Fruit fly (Drosophila melanogaster) whole organism, embryonic: ENCODE data around the gene CG15536.

Source experiments
- Atf3 ChIP-seq: fragments of 200-800 bp; sonication (Bioruptor generic); optimal IDR thresholded peaks from 3 replicates; lab custom pipeline; 2016; ENCODE audit warnings: missing biosample characterization, missing genetic modification characterization
- Atf6 ChIP-seq: fragments of 200-800 bp; sonication (Bioruptor generic); IDR thresholded peaks from 2 replicates; pipeline ENCODE4 v1.3.6; 2022; ENCODE audit warnings: missing biosample characterization, missing genetic modification characterization
- BEAF-32 ChIP-seq: fragments of 200-800 bp; sonication (Bioruptor generic); optimal IDR thresholded peaks from 3 replicates; lab custom pipeline; 2017; ENCODE audit warnings: missing biosample characterization, missing genetic modification characterization, mild to moderate bottlenecking, moderate library complexity, missing genetic modification reagents
- CG11247 ChIP-seq: fragments of 200-800 bp; sonication (Bioruptor generic); IDR thresholded peaks from 2 replicates; pipeline ENCODE4 v1.3.6; 2022; ENCODE audit warnings: missing biosample characterization, missing genetic modification characterization
- CG12219 ChIP-seq: fragments of 200-800 bp; sonication (Bioruptor generic); optimal IDR thresholded peaks from 3 replicates; lab custom pipeline; 2018; ENCODE audit warnings: missing biosample characterization, mild to moderate bottlenecking, missing genetic modification characterization
- CG14441 ChIP-seq: fragments of 200-800 bp; sonication (Bioruptor generic); IDR thresholded peaks from 2 replicates; pipeline ENCODE4 v1.3.6; 2022; ENCODE audit warnings: missing biosample characterization, missing genetic modification characterization
- CG15269 ChIP-seq: fragments of 200-800 bp; sonication (Bioruptor generic); optimal IDR thresholded peaks from 2 replicates; lab custom pipeline; 2018; ENCODE audit warnings: missing biosample characterization, mild to moderate bottlenecking, missing genetic modification characterization, moderate library complexity
- CG15514 ChIP-seq: fragments of 200-800 bp; sonication (Bioruptor generic); optimal IDR thresholded peaks from 3 replicates; lab custom pipeline; 2017; ENCODE audit warnings: missing biosample characterization, missing genetic modification characterization, mild to moderate bottlenecking, moderate library complexity, missing genetic modification reagents
- CG17385 ChIP-seq: fragments of 200-800 bp; sonication (Bioruptor generic); optimal IDR thresholded peaks from 3 replicates; lab custom pipeline; 2018; ENCODE audit warnings: missing biosample characterization, mild to moderate bottlenecking, missing genetic modification characterization
- CG17912 ChIP-seq: fragments of 200-800 bp; sonication (Bioruptor generic); optimal IDR thresholded peaks from 2 replicates; lab custom pipeline; 2018; ENCODE audit warnings: missing biosample characterization, mild to moderate bottlenecking, missing genetic modification characterization
- CG18262 ChIP-seq: fragments of 200-800 bp; optimal IDR thresholded peaks from 3 replicates; lab custom pipeline; 2019; ENCODE audit warnings: missing biosample characterization, mild to moderate bottlenecking, missing genetic modification characterization, moderate library complexity
- CG2712 ChIP-seq: fragments of 200-800 bp; optimal IDR thresholded peaks from 3 replicates; lab custom pipeline; 2019; ENCODE audit warnings: missing biosample characterization, mild to moderate bottlenecking, missing genetic modification characterization, moderate library complexity
- CG3163 ChIP-seq: fragments of 200-800 bp; sonication (Bioruptor generic); optimal IDR thresholded peaks from 3 replicates; lab custom pipeline; 2016; ENCODE audit warnings: missing biosample characterization, missing genetic modification characterization
- CG32532 ChIP-seq: fragments of 200-800 bp; sonication (Bioruptor generic); IDR thresholded peaks from 2 replicates; pipeline ENCODE4 v1.3.6; 2022; ENCODE audit warnings: missing biosample characterization, missing genetic modification characterization
- CG33213 ChIP-seq: fragments of 200-800 bp; sonication (Bioruptor generic); optimal IDR thresholded peaks from 3 replicates; lab custom pipeline; 2016; ENCODE audit warnings: missing biosample characterization, missing genetic modification characterization
- CG4328 ChIP-seq: fragments of 200-800 bp; sonication (Bioruptor generic); optimal IDR thresholded peaks from 3 replicates; lab custom pipeline; 2017; ENCODE audit warnings: missing biosample characterization, missing genetic modification reagents, missing genetic modification characterization
- CG6654 ChIP-seq: fragments of 200-800 bp; sonication (Bioruptor generic); optimal IDR thresholded peaks from 2 replicates; lab custom pipeline; 2017; ENCODE audit warnings: missing biosample characterization, mild to moderate bottlenecking, missing genetic modification characterization
- CG6683 ChIP-seq: fragments of 200-800 bp; sonication (Bioruptor generic); optimal IDR thresholded peaks from 2 replicates; lab custom pipeline; 2017; ENCODE audit warnings: missing biosample characterization, mild to moderate bottlenecking, missing genetic modification characterization, missing genetic modification reagents
- CG8765 ChIP-seq: fragments of 200-800 bp; sonication (Bioruptor generic); IDR thresholded peaks from 2 replicates; pipeline ENCODE4 v1.3.6; 2022; ENCODE audit warnings: missing biosample characterization, missing genetic modification characterization
- Dek ChIP-seq: fragments of 200-800 bp; sonication (Bioruptor generic); optimal IDR thresholded peaks from 3 replicates; lab custom pipeline; 2019; ENCODE audit warnings: missing biosample characterization, mild to moderate bottlenecking, missing genetic modification characterization, moderate library complexity
- Dip2 ChIP-seq: fragments of 200-800 bp; sonication (Bioruptor generic); IDR thresholded peaks from 2 replicates; pipeline ENCODE4 v1.3.6; 2022; ENCODE audit warnings: missing biosample characterization, missing genetic modification characterization
- Dll ChIP-seq: fragments of 200-800 bp; sonication (Bioruptor generic); IDR thresholded peaks from 4 replicates; pipeline ENCODE4 v1.3.6; 2022; ENCODE audit warnings: missing biosample characterization, missing genetic modification characterization; ENCODE audit not compliant: partially characterized antibody
- Doc3 ChIP-seq: fragments of 200-800 bp; sonication (Bioruptor generic); IDR thresholded peaks from 3 replicates; pipeline ENCODE4 v1.3.6; 2022; ENCODE audit warnings: missing biosample characterization, missing genetic modification characterization; ENCODE audit not compliant: partially characterized antibody
- ERR ChIP-seq: fragments of 200-800 bp; sonication (Bioruptor generic); optimal IDR thresholded peaks from 2 replicates; lab custom pipeline; 2016; ENCODE audit warnings: missing biosample characterization, missing genetic modification characterization
- Eip74EF ChIP-seq, 2 experiments: fragments of 200-800 bp in 1 of 2; fragments of >200 bp in 1 of 2; sonication (Bioruptor generic) in 1 of 2; optimal IDR thresholded peaks; 2 replicates each; lab custom pipeline; 2017 to 2019; ENCODE audit warnings: missing biosample characterization in 2 of 2, missing genetic modification characterization in 2 of 2, mild to moderate bottlenecking in 1 of 2, moderate library complexity in 1 of 2
- Fer2 ChIP-seq: fragments of 200-800 bp; sonication (Bioruptor generic); optimal IDR thresholded peaks from 2 replicates; lab custom pipeline; 2018; ENCODE audit warnings: missing biosample characterization, mild to moderate bottlenecking, missing genetic modification characterization, moderate library complexity
- H2.0 ChIP-seq: fragments of 200-800 bp; sonication (Bioruptor generic); IDR thresholded peaks from 2 replicates; pipeline ENCODE4 v1.3.6; 2022; ENCODE audit warnings: missing biosample characterization, missing genetic modification characterization
- Optix ChIP-seq: fragments of 200-800 bp; sonication (Bioruptor generic); IDR thresholded peaks from 3 replicates; pipeline ENCODE4 v1.3.6; 2022; ENCODE audit warnings: missing biosample characterization, missing genetic modification characterization
- Sox100B ChIP-seq: fragments of 200-800 bp; sonication (Bioruptor generic); optimal IDR thresholded peaks from 3 replicates; lab custom pipeline; 2018; ENCODE audit warnings: missing biosample characterization, mild to moderate bottlenecking, missing genetic modification characterization
- ara ChIP-seq: fragments of 200-800 bp; sonication (Bioruptor generic); IDR thresholded peaks from 2 replicates; pipeline ENCODE4 v1.3.6; 2022; ENCODE audit warnings: missing biosample characterization, missing genetic modification characterization
- fd64A ChIP-seq: fragments of 200-800 bp; sonication (Bioruptor generic); optimal IDR thresholded peaks from 3 replicates; lab custom pipeline; 2018; ENCODE audit warnings: missing biosample characterization, mild to moderate bottlenecking, missing genetic modification characterization
- gem ChIP-seq: fragments of 200-800 bp; sonication (Bioruptor generic); optimal IDR thresholded peaks from 2 replicates; lab custom pipeline; 2019; ENCODE audit warnings: missing biosample characterization, mild to moderate bottlenecking, missing genetic modification characterization, moderate library complexity
- ind ChIP-seq: fragments of 200-800 bp; sonication (Bioruptor generic); optimal IDR thresholded peaks from 3 replicates; lab custom pipeline; 2016; ENCODE audit warnings: missing biosample characterization, missing genetic modification characterization
- insv ChIP-seq, 2 experiments: fragments of 200-800 bp; sonication (Bioruptor generic); optimal IDR thresholded peaks; 3 replicates each; lab custom pipeline; 2016 to 2018; ENCODE audit warnings: missing biosample characterization in 2 of 2, missing genetic modification characterization in 2 of 2
- jigr1 ChIP-seq: fragments of 200-800 bp; sonication (Bioruptor generic); IDR thresholded peaks from 3 replicates; pipeline ENCODE4 v1.3.6; 2022; ENCODE audit warnings: missing biosample characterization, missing genetic modification characterization
- lov ChIP-seq, 2 experiments: fragments of 200-800 bp in 1 of 2; fragments of >200 bp in 1 of 2; sonication (Bioruptor generic) in 1 of 2; IDR thresholded peaks in 1 of 2; optimal IDR thresholded peaks in 1 of 2; 2 replicates in 1 of 2; 3 replicates in 1 of 2; pipeline versions ENCODE4 v1.3.6 to Lab custom; 2017 to 2022; ENCODE audit warnings: missing biosample characterization in 1 of 2, missing genetic modification characterization in 1 of 2
- mam ChIP-seq: fragments of 200-800 bp; sonication (Bioruptor generic); optimal IDR thresholded peaks from 3 replicates; lab custom pipeline; 2016; ENCODE audit warnings: missing biosample characterization, missing genetic modification characterization
- mirr ChIP-seq: fragments of 200-800 bp; sonication (Bioruptor generic); optimal IDR thresholded peaks from 3 replicates; lab custom pipeline; 2018; ENCODE audit warnings: missing biosample characterization, mild to moderate bottlenecking, missing genetic modification characterization
- nerfin-2 ChIP-seq: fragments of 200-800 bp; sonication (Bioruptor generic); IDR thresholded peaks from 2 replicates; pipeline ENCODE4 v1.3.6; 2022; ENCODE audit warnings: missing biosample characterization, missing genetic modification characterization; ENCODE audit not compliant: partially characterized antibody
- oc ChIP-seq: fragments of 200-800 bp; sonication (Bioruptor generic); optimal IDR thresholded peaks from 2 replicates; lab custom pipeline; 2018; ENCODE audit warnings: missing biosample characterization, mild to moderate bottlenecking, missing genetic modification characterization, moderate library complexity
- p53 ChIP-seq: fragments of 200-800 bp; sonication (Bioruptor generic); optimal IDR thresholded peaks from 2 replicates; lab custom pipeline; 2016; ENCODE audit warnings: missing biosample characterization, missing genetic modification characterization
- peb ChIP-seq: fragments of 200-800 bp; sonication (Bioruptor generic); IDR thresholded peaks from 2 replicates; pipeline ENCODE4 v1.3.6; 2022; ENCODE audit warnings: missing biosample characterization, missing genetic modification characterization
- pros ChIP-seq: fragments of 200-800 bp; sonication (Bioruptor generic); optimal IDR thresholded peaks from 3 replicates; lab custom pipeline; 2019; ENCODE audit warnings: missing biosample characterization, mild to moderate bottlenecking, missing genetic modification characterization, moderate library complexity
- sens ChIP-seq: fragments of 200-800 bp; sonication (Bioruptor generic); peaks from one replicate; lab custom pipeline; 2016; ENCODE audit warnings: missing biosample characterization, missing genetic modification characterization
- sisA ChIP-seq: fragments of 200-800 bp; sonication (Bioruptor generic); IDR thresholded peaks from 2 replicates; pipeline ENCODE4 v1.3.6; 2022; ENCODE audit warnings: missing biosample characterization, missing genetic modification characterization
- slbo ChIP-seq: fragments of 200-800 bp; sonication (Bioruptor generic); IDR thresholded peaks from 2 replicates; pipeline ENCODE4 v1.3.6; 2022; ENCODE audit warnings: missing biosample characterization, missing genetic modification characterization
- wek ChIP-seq: fragments of 200-800 bp; sonication (Bioruptor generic); optimal IDR thresholded peaks from 3 replicates; lab custom pipeline; 2018; ENCODE audit warnings: missing biosample characterization, mild to moderate bottlenecking, missing genetic modification characterization, moderate library complexity
- zen2 ChIP-seq: fragments of 200-800 bp; sonication (Bioruptor generic); IDR thresholded peaks from 3 replicates; pipeline ENCODE4 v1.3.6; 2022; ENCODE audit warnings: missing biosample characterization, missing genetic modification characterization; ENCODE audit not compliant: partially characterized antibody

CG15536 gene

dm6 chr3R:30388215-30388871 is 36.6 kb downstream of the CG15536 start (continued):
- no peak for TF ChIP-seq lov (optimal IDR thresholded peaks at IDR 0.05; lab: Kevin White, UChicago)
- TF ChIP-seq lov (GFP tag; IDR thresholded peaks at IDR 0.05; lab: Robert Waterston, UW) = peak; percentile 86
- peak; percentile 97 for TF ChIP-seq ind (GFP tag; lab: Kevin White, UChicago)
- TF ChIP-seq Dek (tag; lab: Kevin White, UChicago) = peak; percentile 91
- TF ChIP-seq Atf6 (GFP tag; lab: Robert Waterston, UW) = peak; percentile 82
- peak; percentile 36 for TF ChIP-seq BEAF-32 (GFP tag; lab: Kevin White, UChicago)
- TF ChIP-seq Doc3 (GFP tag; lab: Robert Waterston, UW) = no peak
- peak; percentile 83 for TF ChIP-seq CG11247 (GFP tag; lab: Robert Waterston, UW)
- TF ChIP-seq CG4328 (GFP tag; lab: Kevin White, UChicago) = peak; percentile 98
- TF ChIP-seq mirr = peak; percentile 82
- peak; percentile 90 for TF ChIP-seq Fer2 (tag; lab: Kevin White, UChicago)
- peak; percentile 70 for TF ChIP-seq wek (GFP tag; lab: Kevin White, UChicago)
- peak; percentile 100 for TF ChIP-seq sens
- peak in 1 of 2 experiments; percentile 92 for TF ChIP-seq Eip74EF (GFP tag; optimal IDR thresholded peaks at IDR 0.05; lab: Kevin White, UChicago)
- peak; percentile 97 for TF ChIP-seq mam
- TF ChIP-seq gem (tag; lab: Kevin White, UChicago) = peak; percentile 96
- TF ChIP-seq jigr1 (GFP tag; lab: Robert Waterston, UW) = peak; percentile 85
- peak; percentile 83 for TF ChIP-seq CG15514
- TF ChIP-seq Dll (GFP tag; lab: Robert Waterston, UW) = no peak
- TF ChIP-seq CG2712 (tag; lab: Kevin White, UChicago) = peak; percentile 94
- TF ChIP-seq peb (GFP tag; lab: Robert Waterston, UW) = peak; percentile 84
- TF ChIP-seq CG32532 (GFP tag; lab: Robert Waterston, UW) = peak; percentile 93
- peak; percentile 95 for TF ChIP-seq CG15269 (tag; lab: Kevin White, UChicago)
- TF ChIP-seq CG3163 (GFP tag; lab: Kevin White, UChicago) = no peak
- peak; percentile 76 for TF ChIP-seq oc (tag; lab: Kevin White, UChicago)
- peak; percentile 74; the same call in 1 of the 2 replicates for TF ChIP-seq CG8765 (GFP tag; lab: Robert Waterston, UW)
- peak; percentile 98 for TF ChIP-seq CG18262 (tag; lab: Kevin White, UChicago)
- TF ChIP-seq sisA (GFP tag; lab: Robert Waterston, UW) = peak; percentile 86
- TF ChIP-seq ERR (GFP tag; lab: Kevin White, UChicago) = peak; percentile 90
- peak; percentile 51 for TF ChIP-seq Dip2 (GFP tag; lab: Robert Waterston, UW)
- peak; percentile 64 for TF ChIP-seq CG17912 (GFP tag; lab: Kevin White, UChicago)
- peak; percentile 97 for TF ChIP-seq Atf3
- TF ChIP-seq H2.0 (GFP tag; lab: Robert Waterston, UW) = peak; percentile 90
- no peak for TF ChIP-seq zen2 (GFP tag; lab: Robert Waterston, UW)
- TF ChIP-seq fd64A (GFP tag; lab: Kevin White, UChicago) = peak; percentile 83
- TF ChIP-seq CG33213 (GFP tag; lab: Kevin White, UChicago) = peak; percentile 94
- peak; percentile 90 for TF ChIP-seq CG14441
- TF ChIP-seq slbo = peak; percentile 94
- TF ChIP-seq CG12219 (GFP tag; lab: Kevin White, UChicago) = peak; percentile 92
- TF ChIP-seq Sox100B = peak; percentile 99
- peak; percentile 90 for TF ChIP-seq CG6654
- peak; percentile 93 for TF ChIP-seq p53 (GFP tag; lab: Kevin White, UChicago)
- TF ChIP-seq CG6683 = peak; percentile 88
- peak; percentile 89 for TF ChIP-seq Optix (GFP tag; lab: Robert Waterston, UW)
- TF ChIP-seq ara = peak; percentile 81
- no peak for TF ChIP-seq nerfin-2 (GFP tag; lab: Robert Waterston, UW)
- peak; percentile 64 to 82 for TF ChIP-seq insv (GFP tag; optimal IDR thresholded peaks at IDR 0.05; lab: Kevin White, UChicago)
- no peak for TF ChIP-seq pros (GFP tag; lab: Kevin White, UChicago)
- TF ChIP-seq CG17385 (GFP tag; lab: Kevin White, UChicago) = peak; percentile 93
